Fruit fly (Drosophila melanogaster): Measurements from ENCODE around the gene mbf1.

The mbf1 gene

dm6 chr3L:16612152-16612551 is 37.9 kb downstream of the mbf1 start, which contains the start of gene CG4101 (continued):
- TF ChIP-seq jumu (GFP tag; optimal IDR thresholded peaks at IDR 0.05) (peak; percentile 58), da (GFP tag; optimal IDR thresholded peaks at IDR 0.05) (peak; percentile 24), Sry-δ (GFP tag; optimal IDR thresholded peaks at IDR 0.05) (peak; percentile 94), wor (GFP tag; IDR thresholded peaks at IDR 0.05) (peak; percentile 57; the same call in 1 of the 2 replicates), trh (GFP tag; optimal IDR thresholded peaks at IDR 0.05) (peak; percentile 34), NC2α (GFP tag; optimal IDR thresholded peaks at IDR 0.05) (peak; percentile 24), Trl (optimal IDR thresholded peaks at IDR 0.05) (no peak), Trl (GFP tag; optimal IDR thresholded peaks at IDR 0.05) (peak; percentile 82), Xrp1 (GFP tag; IDR thresholded peaks at IDR 0.05) (peak; percentile 85), CG32772 (GFP tag; IDR thresholded peaks at IDR 0.05) (peak; percentile 77), CG8765 (GFP tag; IDR thresholded peaks at IDR 0.05) (peak; percentile 65), CG1647 (GFP tag; optimal IDR thresholded peaks at IDR 0.05) (peak; percentile 55), sug (tag; optimal IDR thresholded peaks at IDR 0.05) (peak; percentile 88), CG6689 (GFP tag; IDR thresholded peaks at IDR 0.05) (peak; percentile 77), Stat92E (GFP tag; optimal IDR thresholded peaks at IDR 0.05) (no peak), Myb (GFP tag; optimal IDR thresholded peaks at IDR 0.05) (peak; percentile 62), tll (GFP tag; optimal IDR thresholded peaks at IDR 0.05) (peak in 1 of 2 experiments; percentile 45), tio (GFP tag; optimal IDR thresholded peaks at IDR 0.05) (no peak), grau (tag; optimal IDR thresholded peaks at IDR 0.05) (peak; percentile 83), emc (GFP tag; optimal IDR thresholded peaks at IDR 0.05) (peak; percentile 21), CG6175 (GFP tag; IDR thresholded peaks at IDR 0.05) (peak; percentile 69; the same call in 2 of the 3 replicates), CG10462 (GFP tag; optimal IDR thresholded peaks at IDR 0.05) (peak; percentile 60), Fer3 (tag; optimal IDR thresholded peaks at IDR 0.05) (peak; percentile 81), CG18262 (tag; optimal IDR thresholded peaks at IDR 0.05) (peak; percentile 70), CG13775 (GFP tag; optimal IDR thresholded peaks at IDR 0.05) (peak; percentile 77), Dip2 (GFP tag; IDR thresholded peaks at IDR 0.05) (no peak), cg (GFP tag; optimal IDR thresholded peaks at IDR 0.05) (no peak), CG9727 (GFP tag; optimal IDR thresholded peaks at IDR 0.05) (peak; percentile 72), CG4282 (GFP tag; optimal IDR thresholded peaks at IDR 0.05) (no peak), CG32767 (GFP tag; IDR thresholded peaks at IDR 0.05) (peak; percentile 77), CG1602 (GFP tag; optimal IDR thresholded peaks at IDR 0.05) (peak; percentile 80), CG15696 (tag; optimal IDR thresholded peaks at IDR 0.05) (peak; percentile 84), CG4404 (GFP tag; IDR thresholded peaks at IDR 0.05) (peak; percentile 57), CG10979 (tag; optimal IDR thresholded peaks at IDR 0.05) (peak; percentile 66), HmgZ (tag; optimal IDR thresholded peaks at IDR 0.05) (peak; percentile 86), Sry-β (GFP tag; optimal IDR thresholded peaks at IDR 0.05) (no peak), yki (optimal IDR thresholded peaks at IDR 0.05) (no peak), CG17361 (GFP tag; IDR thresholded peaks at IDR 0.05) (peak; percentile 71), al (GFP tag; IDR thresholded peaks at IDR 0.05) (peak; percentile 80), schlank (tag; optimal IDR thresholded peaks at IDR 0.05) (peak; percentile 48), Optix (GFP tag; IDR thresholded peaks at IDR 0.05) (0 out of 3 replicates have a peak, but pooled peaks have one; percentile 49), CG3281 (GFP tag; optimal IDR thresholded peaks at IDR 0.05) (peak; percentile 90), maf-S (GFP tag; optimal IDR thresholded peaks at IDR 0.05) (peak; percentile 74), Taf1 (GFP tag; IDR thresholded peaks at IDR 0.05) (peak; percentile 75), gce (GFP tag; IDR thresholded peaks at IDR 0.05) (peak; percentile 43; the same call in 1 of the 3 replicates), disco-r (GFP tag; optimal IDR thresholded peaks at IDR 0.05) (peak; percentile 58), pnt (GFP tag; optimal IDR thresholded peaks at IDR 0.05) (peak; percentile 66), CG17186 (GFP tag; optimal IDR thresholded peaks at IDR 0.05) (no peak), CG34422 (GFP tag; IDR thresholded peaks at IDR 0.05) (peak; percentile 81), Max (GFP tag; optimal IDR thresholded peaks at IDR 0.05) (peak; percentile 72), Dbx (GFP tag; IDR thresholded peaks at IDR 0.05) (peak; percentile 86), Opbp (GFP tag; IDR thresholded peaks at IDR 0.05; ENCODE audit: partially characterized antibody) (peak; percentile 70; the same call in 2 of the 3 replicates)

All from whole organism, embryonic.